Fruit fly (Drosophila melanogaster): Measurements from ENCODE around the gene Pdcd4.

Pdcd4 gene

dm6 chrX:13770768-13771167 lies 15.6 kb upstream of the Pdcd4 start:
- TF ChIP-seq CTCF (optimal IDR thresholded peaks at IDR 0.05) (no peak), CG8478 (optimal IDR thresholded peaks at IDR 0.05) (no peak)

- TF ChIP-seq CTCF (optimal IDR thresholded peaks at IDR 0.05) (no peak), CG8478 (optimal IDR thresholded peaks at IDR 0.05) (no peak)
Observed at dm6 chrX:13766495-13766894, 11.3 kb upstream of the Pdcd4 start.

- TF ChIP-seq CTCF (optimal IDR thresholded peaks at IDR 0.05) (no peak), CG8478 (optimal IDR thresholded peaks at IDR 0.05) (no peak)
Observed at dm6 chrX:13765217-13765616, 10.0 kb upstream of the Pdcd4 start.

- no peak for TF ChIP-seq CTCF (optimal IDR thresholded peaks at IDR 0.05)
- TF ChIP-seq CG8478 (optimal IDR thresholded peaks at IDR 0.05): no peak
Observed at dm6 chrX:13764397-13765119, 9.4 kb upstream of the Pdcd4 start.

- no peak for TF ChIP-seq CTCF (optimal IDR thresholded peaks at IDR 0.05)
- no peak for TF ChIP-seq CG8478 (optimal IDR thresholded peaks at IDR 0.05)
Observed at dm6 chrX:13762372-13762883, 7.2 kb upstream of the Pdcd4 start, which contains the start of gene rdgB. TSS of gene rdgB (plus strand) at chrX:13762752.

- TF ChIP-seq CTCF (optimal IDR thresholded peaks at IDR 0.05): no peak
- no peak for TF ChIP-seq CG8478 (optimal IDR thresholded peaks at IDR 0.05)
Observed at dm6 chrX:13761762-13762371, 6.7 kb upstream of the Pdcd4 start.

- TF ChIP-seq CTCF (optimal IDR thresholded peaks at IDR 0.05): no peak
- no peak for TF ChIP-seq CG8478 (optimal IDR thresholded peaks at IDR 0.05)
Observed at dm6 chrX:13758989-13759549, 3.9 kb upstream of the Pdcd4 start, which contains the start of gene Yp3. TSS of gene Yp3 (plus strand) at chrX:13759546.

dm6 chrX:13756776-13757312 lies 1.6 kb upstream of the Pdcd4 start, which contains the start of the genes CG32625 and Rtc1:
TSS of gene CG32625 (minus strand) at chrX:13756826.
TSS of gene Rtc1 (plus strand) at chrX:13757179.
- TF ChIP-seq CG8478 (optimal IDR thresholded peaks at IDR 0.05) (no peak), CTCF (optimal IDR thresholded peaks at IDR 0.05) (no peak)

dm6 chrX:13754476-13754875 lies 730 bp downstream of the Pdcd4 start:
- TF ChIP-seq CG8478 (optimal IDR thresholded peaks at IDR 0.05) (no peak), CTCF (optimal IDR thresholded peaks at IDR 0.05) (no peak)

- TF ChIP-seq CG8478 (optimal IDR thresholded peaks at IDR 0.05) (no peak), CTCF (optimal IDR thresholded peaks at IDR 0.05) (no peak)
Observed at dm6 chrX:13753775-13754174, 1.4 kb downstream of the Pdcd4 start.

dm6 chrX:13753101-13753758 lies 2.0 kb downstream of the Pdcd4 start:
- TF ChIP-seq CG8478 (optimal IDR thresholded peaks at IDR 0.05) (no peak), CTCF (optimal IDR thresholded peaks at IDR 0.05) (no peak)

dm6 chrX:13752543-13753046 lies 2.6 kb downstream of the Pdcd4 start:
- TF ChIP-seq CG8478 (optimal IDR thresholded peaks at IDR 0.05) (no peak), CTCF (optimal IDR thresholded peaks at IDR 0.05) (no peak)

dm6 chrX:13749873-13750241 lies 5.3 kb downstream of the Pdcd4 start:
- TF ChIP-seq CG8478 (optimal IDR thresholded peaks at IDR 0.05) (no peak), CTCF (optimal IDR thresholded peaks at IDR 0.05) (no peak)

- no peak for TF ChIP-seq CTCF (optimal IDR thresholded peaks at IDR 0.05)
- no peak for TF ChIP-seq CG8478 (optimal IDR thresholded peaks at IDR 0.05)
Observed at dm6 chrX:13748906-13749872, 6.0 kb downstream of the Pdcd4 start.

Measured in S2 (cell line).